Fruit fly (Drosophila melanogaster) whole organism, embryonic: ENCODE data around the gene Ilp1.
"Not testable (repeated sequence)": the region's sequence is repeated elsewhere in the genome, so short reads cannot be mapped to it uniquely, and the experiment has no call there.

Experiments
- C15 ChIP-seq: fragments of 200-800 bp; sonication (Bioruptor generic); IDR thresholded peaks from 3 replicates; pipeline ENCODE4 v1.3.6; 2022; ENCODE audit warnings: missing biosample characterization, missing genetic modification characterization
- CG10321 ChIP-seq: fragments of 200-800 bp; sonication (Bioruptor generic); IDR thresholded peaks from 2 replicates; pipeline ENCODE4 v1.3.6; 2022; ENCODE audit warnings: missing biosample characterization, missing genetic modification characterization
- CG11456 ChIP-seq: fragments of 200-800 bp; sonication (Bioruptor generic); IDR thresholded peaks from 3 replicates; pipeline ENCODE4 v1.3.6; 2022; ENCODE audit warnings: missing biosample characterization, missing genetic modification characterization
- CG11504 ChIP-seq: fragments of 200-800 bp; sonication (Bioruptor generic); optimal IDR thresholded peaks from 3 replicates; lab custom pipeline; 2019; ENCODE audit warnings: missing biosample characterization, mild to moderate bottlenecking, missing genetic modification characterization, moderate library complexity
- CG13775 ChIP-seq: fragments of 200-800 bp; sonication (Bioruptor generic); optimal IDR thresholded peaks from 3 replicates; lab custom pipeline; 2017; ENCODE audit warnings: missing biosample characterization, mild to moderate bottlenecking, missing genetic modification characterization
- CG1603 ChIP-seq: fragments of 200-800 bp; sonication (Bioruptor generic); optimal IDR thresholded peaks from 2 replicates; lab custom pipeline; 2019; ENCODE audit warnings: missing biosample characterization, mild to moderate bottlenecking, missing genetic modification characterization, moderate library complexity
- CG17385 ChIP-seq: fragments of 200-800 bp; sonication (Bioruptor generic); optimal IDR thresholded peaks from 3 replicates; lab custom pipeline; 2018; ENCODE audit warnings: missing biosample characterization, mild to moderate bottlenecking, missing genetic modification characterization
- CG1792 ChIP-seq: fragments of 200-800 bp; sonication (Bioruptor generic); optimal IDR thresholded peaks from 2 replicates; lab custom pipeline; 2016; ENCODE audit warnings: missing biosample characterization, missing genetic modification characterization
- CG2120 ChIP-seq: fragments of 200-800 bp; sonication (Bioruptor generic); optimal IDR thresholded peaks from 3 replicates; lab custom pipeline; 2016; ENCODE audit warnings: missing biosample characterization, missing genetic modification characterization
- CG30431 ChIP-seq: fragments of 200-800 bp; sonication (Bioruptor generic); optimal IDR thresholded peaks from 2 replicates; lab custom pipeline; 2017; ENCODE audit warnings: missing biosample characterization, missing genetic modification characterization
- CG32772 ChIP-seq: fragments of 200-800 bp; sonication (Bioruptor generic); IDR thresholded peaks from 2 replicates; pipeline ENCODE4 v1.3.6; 2022; ENCODE audit warnings: missing biosample characterization, missing genetic modification characterization
- CG33213 ChIP-seq: fragments of 200-800 bp; sonication (Bioruptor generic); optimal IDR thresholded peaks from 3 replicates; lab custom pipeline; 2016; ENCODE audit warnings: missing biosample characterization, missing genetic modification characterization
- CG4360 ChIP-seq: fragments of 200-800 bp; sonication (Bioruptor generic); IDR thresholded peaks from 2 replicates; pipeline ENCODE4 v1.3.6; 2022; ENCODE audit warnings: missing biosample characterization, missing genetic modification characterization
- CG5180 ChIP-seq: fragments of 200-800 bp; sonication (Bioruptor generic); optimal IDR thresholded peaks from 3 replicates; lab custom pipeline; 2017; ENCODE audit warnings: missing biosample characterization, missing genetic modification characterization, mild to moderate bottlenecking, moderate library complexity, missing genetic modification reagents
- CG6683 ChIP-seq: fragments of 200-800 bp; sonication (Bioruptor generic); optimal IDR thresholded peaks from 2 replicates; lab custom pipeline; 2017; ENCODE audit warnings: missing biosample characterization, mild to moderate bottlenecking, missing genetic modification characterization, missing genetic modification reagents
- CG7963 ChIP-seq: fragments of 200-800 bp; sonication (Bioruptor generic); IDR thresholded peaks from 3 replicates; pipeline ENCODE4 v1.3.6; 2022; ENCODE audit warnings: missing biosample characterization, missing genetic modification characterization; ENCODE audit not compliant: partially characterized antibody
- CG8290 ChIP-seq, 3 experiments: fragments of 200-800 bp; sonication (Bioruptor generic); optimal IDR thresholded peaks; 2 replicates each; lab custom pipeline; 2016 to 2019; ENCODE audit warnings: missing biosample characterization in 3 of 3, missing genetic modification characterization in 3 of 3, mild to moderate bottlenecking in 2 of 3, moderate library complexity in 1 of 3
- CG8359 ChIP-seq: fragments of 200-800 bp; sonication (Bioruptor generic); optimal IDR thresholded peaks from 2 replicates; lab custom pipeline; 2017; ENCODE audit warnings: missing biosample characterization, mild to moderate bottlenecking, missing genetic modification characterization, borderline replicate concordance
- CG9797 ChIP-seq: fragments of 200-800 bp; sonication (Bioruptor generic); optimal IDR thresholded peaks from 3 replicates; lab custom pipeline; 2018; ENCODE audit warnings: missing biosample characterization, mild to moderate bottlenecking, missing genetic modification characterization
- CTCF ChIP-seq: fragments of 200-800 bp; sonication (Bioruptor generic); optimal IDR thresholded peaks from 2 replicates; lab custom pipeline; 2017; ENCODE audit warnings: missing biosample characterization, mild to moderate bottlenecking, missing genetic modification characterization, moderate library complexity
- HHEX ChIP-seq: fragments of 200-800 bp; sonication (Bioruptor generic); optimal IDR thresholded peaks from 3 replicates; lab custom pipeline; 2017; ENCODE audit warnings: missing biosample characterization, mild to moderate bottlenecking, missing genetic modification characterization, missing genetic modification reagents
- Neu2 ChIP-seq: fragments of 200-800 bp; sonication (Bioruptor generic); optimal IDR thresholded peaks from 3 replicates; lab custom pipeline; 2016; ENCODE audit warnings: missing biosample characterization, missing genetic modification characterization, borderline replicate concordance
- Opbp ChIP-seq: fragments of 200-800 bp; sonication (Bioruptor generic); IDR thresholded peaks from 3 replicates; pipeline ENCODE4 v1.3.6; 2022; ENCODE audit warnings: missing biosample characterization, missing genetic modification characterization; ENCODE audit not compliant: partially characterized antibody
- Pdp1 ChIP-seq, 2 experiments: fragments of 200-800 bp; sonication (Bioruptor generic); optimal IDR thresholded peaks; 3 replicates each; lab custom pipeline; 2016; ENCODE audit warnings: missing biosample characterization in 2 of 2, missing genetic modification characterization in 2 of 2, mild to moderate bottlenecking in 1 of 2, moderate library complexity in 1 of 2
- YL-1 ChIP-seq: fragments of 200-800 bp; sonication (Bioruptor generic); optimal IDR thresholded peaks from 3 replicates; lab custom pipeline; 2017; ENCODE audit warnings: missing biosample characterization, mild to moderate bottlenecking, missing genetic modification characterization
- amos ChIP-seq: fragments of 200-800 bp; sonication (Bioruptor generic); IDR thresholded peaks from 2 replicates; pipeline ENCODE4 v1.3.6; 2022; ENCODE audit warnings: missing biosample characterization, missing genetic modification characterization; ENCODE audit not compliant: partially characterized antibody
- cas ChIP-seq: fragments of 200-800 bp; sonication (Bioruptor generic); IDR thresholded peaks from 2 replicates; pipeline ENCODE4 v1.3.6; 2022; ENCODE audit warnings: missing biosample characterization, missing genetic modification characterization
- caup ChIP-seq: fragments of 200-800 bp; sonication (Bioruptor generic); optimal IDR thresholded peaks from 3 replicates; lab custom pipeline; 2017; ENCODE audit warnings: missing biosample characterization, mild to moderate bottlenecking, missing genetic modification characterization, moderate library complexity; ENCODE audit not compliant: severe bottlenecking
- chinmo ChIP-seq: fragments of 200-800 bp; sonication (Bioruptor generic); IDR thresholded peaks from 4 replicates; pipeline ENCODE4 v1.3.6; 2022; ENCODE audit warnings: missing biosample characterization, missing genetic modification characterization; ENCODE audit not compliant: partially characterized antibody
- danr ChIP-seq: fragments of 200-800 bp; sonication (Bioruptor generic); IDR thresholded peaks from 2 replicates; pipeline ENCODE4 v1.3.6; 2022; ENCODE audit warnings: missing biosample characterization, missing genetic modification characterization
- gfzf ChIP-seq: fragments of 200-800 bp; sonication (Bioruptor generic); optimal IDR thresholded peaks from 2 replicates; lab custom pipeline; 2016; ENCODE audit warnings: missing biosample characterization, mild to moderate bottlenecking, missing genetic modification characterization, moderate library complexity
- gsb ChIP-seq: fragments of 200-800 bp; sonication (Bioruptor generic); IDR thresholded peaks from 2 replicates; pipeline ENCODE4 v1.3.6; 2022; ENCODE audit warnings: missing biosample characterization, missing genetic modification characterization
- ind ChIP-seq: fragments of 200-800 bp; sonication (Bioruptor generic); optimal IDR thresholded peaks from 3 replicates; lab custom pipeline; 2016; ENCODE audit warnings: missing biosample characterization, missing genetic modification characterization
- jumu ChIP-seq: fragments of 200-800 bp; sonication (Bioruptor generic); optimal IDR thresholded peaks from 3 replicates; lab custom pipeline; 2016; ENCODE audit warnings: missing biosample characterization, missing genetic modification characterization
- kah ChIP-seq: fragments of 200-800 bp; sonication (Bioruptor generic); optimal IDR thresholded peaks from 2 replicates; lab custom pipeline; 2018; ENCODE audit warnings: missing biosample characterization, mild to moderate bottlenecking, missing genetic modification characterization
- mld ChIP-seq: fragments of 200-800 bp; sonication (Bioruptor generic); IDR thresholded peaks from 3 replicates; pipeline ENCODE4 v1.3.6; 2022; ENCODE audit warnings: missing biosample characterization, missing genetic modification characterization; ENCODE audit not compliant: partially characterized antibody
- pan ChIP-seq, 4 experiments: fragments of >200 bp in 3 of 4; fragments of 200-800 bp in 1 of 4; sonication (Bioruptor generic) in 1 of 4; optimal IDR thresholded peaks in 3 of 4; IDR thresholded peaks in 1 of 4; 2 replicates each; pipeline versions ENCODE4 v1.3.6 to Lab custom; 2017 to 2022; ENCODE audit warnings: missing biosample characterization in 2 of 4, missing genetic modification characterization in 2 of 4, mixed read lengths in 1 of 4
- pb ChIP-seq: fragments of 200-800 bp; sonication (Bioruptor generic); optimal IDR thresholded peaks from 3 replicates; lab custom pipeline; 2016; ENCODE audit warnings: missing biosample characterization, missing genetic modification characterization
- prd ChIP-seq, 3 experiments: fragments of >200 bp in 2 of 3; fragments of 200-800 bp in 1 of 3; sonication (Bioruptor generic) in 1 of 3; optimal IDR thresholded peaks in 2 of 3; IDR thresholded peaks in 1 of 3; 2 replicates in 2 of 3; 3 replicates in 1 of 3; pipeline versions ENCODE4 v1.3.6 to Lab custom; 2017 to 2022; ENCODE audit warnings: missing biosample characterization in 1 of 3, missing genetic modification characterization in 1 of 3
- rib ChIP-seq: fragments of 200-800 bp; sonication (Bioruptor generic); IDR thresholded peaks from 2 replicates; pipeline ENCODE4 v1.3.6; 2022; ENCODE audit warnings: missing biosample characterization, missing genetic modification characterization
- ro ChIP-seq: fragments of 200-800 bp; sonication (Bioruptor generic); IDR thresholded peaks from 2 replicates; pipeline ENCODE4 v1.3.6; 2022; ENCODE audit warnings: missing biosample characterization, missing genetic modification characterization
- run ChIP-seq: fragments of 200-800 bp; sonication (Bioruptor generic); optimal IDR thresholded peaks from 3 replicates; lab custom pipeline; 2018; ENCODE audit warnings: missing biosample characterization, mild to moderate bottlenecking, missing genetic modification characterization
- scrt ChIP-seq: fragments of 200-800 bp; sonication (Bioruptor generic); optimal IDR thresholded peaks from 2 replicates; lab custom pipeline; 2018; ENCODE audit warnings: missing biosample characterization, mild to moderate bottlenecking, missing genetic modification characterization, moderate library complexity
- sd ChIP-seq: fragments of 200-800 bp; sonication (Bioruptor generic); optimal IDR thresholded peaks from 3 replicates; lab custom pipeline; 2018; ENCODE audit warnings: missing biosample characterization, mild to moderate bottlenecking, missing genetic modification characterization, moderate library complexity
- sens-2 ChIP-seq: fragments of 200-800 bp; sonication (Bioruptor generic); IDR thresholded peaks from 2 replicates; pipeline ENCODE4 v1.3.6; 2022; ENCODE audit warnings: missing biosample characterization, missing genetic modification characterization
- ssp ChIP-seq: fragments of 200-800 bp; sonication (Bioruptor generic); IDR thresholded peaks from 2 replicates; pipeline ENCODE4 v1.3.6; 2022; ENCODE audit warnings: missing biosample characterization, missing genetic modification characterization
- trem ChIP-seq: fragments of 200-800 bp; optimal IDR thresholded peaks from 3 replicates; lab custom pipeline; 2019; ENCODE audit warnings: missing biosample characterization, mild to moderate bottlenecking, missing genetic modification characterization, moderate library complexity

The Ilp1 gene

dm6 chr3L:9798120-9798519, at the start of gene Ilp1:
TSS of gene Ilp1 (plus strand) at chr3L:9798420.
- TF ChIP-seq ssp (GFP tag; lab: Robert Waterston, UW); CG1792 (GFP tag; lab: Kevin White, UChicago); CG8359: not testable (repeated sequence)

DNA sequence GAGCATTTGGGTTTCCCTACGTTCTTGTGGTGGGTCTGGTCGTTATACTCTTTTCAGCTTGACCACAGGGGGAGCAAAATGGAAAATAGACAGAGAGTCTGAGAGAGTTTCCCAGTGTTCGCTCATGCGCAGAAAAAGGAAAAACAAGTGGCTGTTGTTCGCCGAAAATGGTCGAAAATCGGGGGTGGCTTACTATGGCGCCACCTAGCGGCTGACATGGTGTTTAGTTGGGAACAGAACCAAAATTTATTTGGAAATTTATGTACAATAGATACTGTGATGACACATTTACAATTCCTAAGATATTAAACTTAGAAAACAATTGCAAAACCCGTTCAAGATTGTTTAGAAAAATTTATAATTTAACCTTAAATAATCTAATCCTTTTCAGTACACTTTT, 46.6 kb upstream of the Ilp1 start:
- TF ChIP-seq scrt (GFP tag; lab: Kevin White, UChicago) (no peak), CG4360 (GFP tag; lab: Robert Waterston, UW) (no peak), CG33213 (GFP tag; lab: Kevin White, UChicago) (no peak), CG13775 (no peak), Neu2 (GFP tag; lab: Kevin White, UChicago) (no peak), CG9797 (GFP tag; lab: Kevin White, UChicago) (no peak), gfzf (GFP tag; lab: Kevin White, UChicago) (no peak), caup (no peak), CG30431 (GFP tag; lab: Kevin White, UChicago) (no peak), jumu (GFP tag; lab: Kevin White, UChicago) (no peak), CG11504 (tag; lab: Kevin White, UChicago) (peak; percentile 37), CTCF (GFP tag; lab: Kevin White, UChicago) (peak; percentile 91), chinmo (GFP tag; lab: Robert Waterston, UW) (no peak), rib (no peak), YL-1 (GFP tag; lab: Kevin White, UChicago) (no peak), pan (optimal IDR thresholded peaks at IDR 0.05; lab: Kevin White, UChicago) (no peak), pan (GFP tag; optimal IDR thresholded peaks at IDR 0.05 in 1 of 2, IDR thresholded peaks at IDR 0.05 in 1 of 2) (no peak), prd (optimal IDR thresholded peaks at IDR 0.05; lab: Kevin White, UChicago) (no peak), prd (GFP tag; IDR thresholded peaks at IDR 0.05; lab: Robert Waterston, UW) (0 out of 3 replicates have a peak, but pooled peaks have one; percentile 4), HHEX (GFP tag; lab: Kevin White, UChicago) (no peak), sens-2 (no peak), Pdp1 (GFP tag; optimal IDR thresholded peaks at IDR 0.05; lab: Kevin White, UChicago) (no peak), CG7963 (GFP tag; lab: Robert Waterston, UW) (no peak), CG6683 (GFP tag; lab: Kevin White, UChicago) (no peak), CG5180 (GFP tag; lab: Kevin White, UChicago) (no peak), sd (tag; lab: Kevin White, UChicago) (no peak), run (no peak), ind (GFP tag; lab: Kevin White, UChicago) (no peak), CG8290 (GFP tag; optimal IDR thresholded peaks at IDR 0.05; lab: Kevin White, UChicago) (no peak), CG8290 (tag; optimal IDR thresholded peaks at IDR 0.05; lab: Kevin White, UChicago) (no peak), CG17385 (GFP tag; lab: Kevin White, UChicago) (no peak), CG32772 (GFP tag; lab: Robert Waterston, UW) (0 out of 2 replicates have a peak, but pooled peaks have one; percentile 9), cas (no peak), ro (GFP tag; lab: Robert Waterston, UW) (no peak), amos (GFP tag; lab: Robert Waterston, UW) (peak; percentile 28; the same call in 1 of the 2 replicates), gsb (GFP tag; lab: Robert Waterston, UW) (no peak), pb (GFP tag; lab: Kevin White, UChicago) (no peak), CG1603 (tag; lab: Kevin White, UChicago) (no peak), C15 (GFP tag; lab: Robert Waterston, UW) (no peak), mld (no peak), Opbp (GFP tag; lab: Robert Waterston, UW) (0 out of 3 replicates have a peak, but pooled peaks have one; percentile 41), kah (no peak), CG2120 (GFP tag; lab: Kevin White, UChicago) (no peak), CG10321 (GFP tag; lab: Robert Waterston, UW) (no peak), danr (GFP tag; lab: Robert Waterston, UW) (no peak), CG11456 (peak; percentile 10; the same call in 1 of the 3 replicates), trem (tag; lab: Kevin White, UChicago) (no peak)
